Fruit fly (Drosophila melanogaster) whole organism, adult: ENCODE results near the gene Shmt.
A peak's percentile ranks its signal among the peaks of the same experiment; 100 is the strongest.

Experiments used
- CG11617 ChIP-seq: fragments of 200-800 bp; sonication (Bioruptor generic); optimal IDR thresholded peaks from 2 replicates; lab custom pipeline; 2017; ENCODE audit warnings: mild to moderate bottlenecking, missing biosample characterization, missing genetic modification reagents, missing genetic modification characterization
- CG12768 ChIP-seq: fragments of 200-800 bp; sonication (Bioruptor generic); optimal IDR thresholded peaks from 2 replicates; lab custom pipeline; 2017; ENCODE audit warnings: missing biosample characterization, missing genetic modification characterization, mild to moderate bottlenecking, moderate library complexity, missing genetic modification reagents
- CG14711 ChIP-seq: fragments of 200-800 bp; sonication (Bioruptor generic); optimal IDR thresholded peaks from 2 replicates; lab custom pipeline; 2018; ENCODE audit warnings: missing biosample characterization, mild to moderate bottlenecking, missing genetic modification characterization, moderate library complexity
- CG1620 ChIP-seq: fragments of 200-800 bp; sonication (Bioruptor generic); optimal IDR thresholded peaks from 2 replicates; lab custom pipeline; 2016; ENCODE audit warnings: missing biosample characterization, missing genetic modification characterization
- CG33017 ChIP-seq: fragments of 200-800 bp; sonication (Bioruptor generic); optimal IDR thresholded peaks from 2 replicates; lab custom pipeline; 2018; ENCODE audit warnings: missing biosample characterization, mild to moderate bottlenecking, missing genetic modification characterization, moderate library complexity
- CG5204 ChIP-seq: fragments of 200-800 bp; sonication (Bioruptor generic); optimal IDR thresholded peaks from 2 replicates; lab custom pipeline; 2016; ENCODE audit warnings: missing biosample characterization, missing genetic modification characterization
- CG7045 ChIP-seq: fragments of 200-800 bp; sonication (Bioruptor generic); optimal IDR thresholded peaks from 2 replicates; lab custom pipeline; 2017; ENCODE audit warnings: missing biosample characterization, mild to moderate bottlenecking, missing genetic modification characterization
- CG7101 ChIP-seq: fragments of 200-800 bp; sonication (Bioruptor generic); optimal IDR thresholded peaks from 2 replicates; lab custom pipeline; 2018; ENCODE audit warnings: missing biosample characterization, mild to moderate bottlenecking, missing genetic modification characterization, moderate library complexity
- Clk ChIP-seq: fragments of 200-800 bp; sonication (Bioruptor generic); optimal IDR thresholded peaks from 2 replicates; lab custom pipeline; 2017; ENCODE audit warnings: missing biosample characterization, missing genetic modification characterization
- Crg-1 ChIP-seq: fragments of 200-800 bp; sonication (Bioruptor generic); optimal IDR thresholded peaks from 2 replicates; lab custom pipeline; 2016; ENCODE audit warnings: missing biosample characterization, missing genetic modification characterization
- Hr96 ChIP-seq: fragments of 200-800 bp; sonication (Bioruptor generic); optimal IDR thresholded peaks from 2 replicates; lab custom pipeline; 2016; ENCODE audit warnings: missing biosample characterization, missing genetic modification characterization
- Mnt ChIP-seq: fragments of 200-800 bp; sonication (Bioruptor generic); optimal IDR thresholded peaks from 2 replicates; lab custom pipeline; 2016; ENCODE audit warnings: missing biosample characterization, mild to moderate bottlenecking, missing genetic modification characterization
- bab1 ChIP-seq: fragments of 200-800 bp; sonication (Bioruptor generic); optimal IDR thresholded peaks from 3 replicates; lab custom pipeline; 2019; ENCODE audit warnings: missing biosample characterization, mild to moderate bottlenecking, missing genetic modification characterization, moderate library complexity
- cic ChIP-seq: fragments of 200-800 bp; sonication (Bioruptor generic); optimal IDR thresholded peaks from 2 replicates; lab custom pipeline; 2017; ENCODE audit warnings: missing biosample characterization, mild to moderate bottlenecking, missing genetic modification characterization, moderate library complexity
- cnc ChIP-seq, 2 experiments: fragments of >200 bp; optimal IDR thresholded peaks; 2 replicates each; lab custom pipeline; 2017
- kay ChIP-seq: fragments of 200-800 bp; sonication (Bioruptor generic); peaks from one replicate; lab custom pipeline; 2016; ENCODE audit warnings: missing biosample characterization, missing genetic modification characterization, borderline replicate concordance
- ovo ChIP-seq: fragments of 200-800 bp; sonication (Bioruptor generic); optimal IDR thresholded peaks from 2 replicates; lab custom pipeline; 2016; ENCODE audit warnings: missing biosample characterization, missing genetic modification characterization
- pad ChIP-seq: fragments of 200-800 bp; sonication (Bioruptor generic); optimal IDR thresholded peaks from 3 replicates; lab custom pipeline; 2017; ENCODE audit warnings: missing biosample characterization, missing genetic modification characterization, mild to moderate bottlenecking, moderate library complexity, missing genetic modification reagents
- tj ChIP-seq: fragments of 200-800 bp; sonication (Bioruptor generic); optimal IDR thresholded peaks from 3 replicates; lab custom pipeline; 2017; ENCODE audit warnings: missing biosample characterization, mild to moderate bottlenecking, missing genetic modification characterization, moderate library complexity
- toe ChIP-seq: fragments of 200-800 bp; sonication (Bioruptor generic); optimal IDR thresholded peaks from 2 replicates; lab custom pipeline; 2016; ENCODE audit warnings: missing biosample characterization, missing genetic modification characterization

The Shmt gene

DNA sequence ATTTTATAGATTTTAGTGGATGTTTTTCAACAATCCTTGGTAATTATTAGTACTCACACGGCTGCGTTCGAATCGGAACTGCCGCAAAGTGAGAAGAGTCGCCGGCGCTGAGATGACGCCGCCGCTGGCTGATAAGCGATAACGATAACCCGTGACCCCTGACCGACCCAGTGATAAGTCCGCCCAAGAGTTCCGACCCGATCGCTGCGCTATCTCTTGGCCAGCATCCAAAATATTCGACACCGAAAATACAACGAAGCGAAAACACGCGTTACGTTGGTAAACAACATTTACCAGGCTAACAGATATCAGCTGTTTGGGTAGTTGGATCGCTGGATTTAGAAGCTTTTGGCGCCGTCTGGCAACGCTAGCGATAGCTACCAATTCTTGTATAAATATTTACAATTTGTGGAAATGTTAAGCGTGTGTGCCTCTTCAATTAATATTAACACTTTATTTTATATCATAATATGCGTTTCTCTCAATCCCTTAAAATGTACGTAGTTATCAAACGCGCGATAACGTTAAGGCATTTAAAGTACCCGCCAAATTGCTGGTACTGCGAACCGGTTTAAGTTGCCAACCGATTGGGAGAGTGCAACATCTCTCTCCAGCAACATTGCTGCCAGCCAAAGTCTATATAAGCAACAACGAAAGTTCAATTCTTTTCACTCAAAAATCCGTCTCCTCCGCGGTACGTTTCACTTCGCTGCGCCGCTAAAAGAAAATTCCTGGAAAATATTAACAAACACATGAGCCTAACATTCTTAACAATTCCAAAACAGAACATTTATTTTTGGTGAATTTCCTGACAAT, at the start of gene Shmt, which contains the start of gene CG3726:
Gene Shmt (minus strand): TSS at position 304 of the 816 bp plus-strand sequence.
Gene CG3726 (plus strand): TSS at position 604 of the 816 bp plus-strand sequence.
- TF ChIP-seq pad (GFP tag; lab: Kevin White, UChicago) (peak; percentile 20), CG1620 (GFP tag; lab: Kevin White, UChicago) (peak; percentile 40), CG7101 (tag; lab: Kevin White, UChicago) (peak; percentile 47), Clk (GFP tag; lab: Kevin White, UChicago) (no peak), CG5204 (GFP tag; lab: Kevin White, UChicago) (no peak), kay (no peak), Crg-1 (GFP tag; lab: Kevin White, UChicago) (peak; percentile 56), Mnt (GFP tag; lab: Kevin White, UChicago) (peak; percentile 21), tj (GFP tag; lab: Kevin White, UChicago) (no peak), CG33017 (tag; lab: Kevin White, UChicago) (no peak), bab1 (GFP tag; lab: Kevin White, UChicago) (peak; percentile 52), toe (no peak), cic (GFP tag; lab: Kevin White, UChicago) (peak; percentile 23)

- no peak for TF ChIP-seq CG7101 (tag; lab: Kevin White, UChicago)
- TF ChIP-seq CG11617: no peak
- peak; percentile 20 for TF ChIP-seq pad (GFP tag; lab: Kevin White, UChicago)
- no peak for TF ChIP-seq Crg-1 (GFP tag; lab: Kevin White, UChicago)
- TF ChIP-seq Mnt (GFP tag; lab: Kevin White, UChicago): no peak
- no peak for TF ChIP-seq CG5204 (GFP tag; lab: Kevin White, UChicago)
- peak; percentile 53 for TF ChIP-seq ovo (GFP tag; lab: Kevin White, UChicago)
Measured at dm6 chrX:5965517-5966397, 49.2 kb upstream of the Shmt start, which contains the start of gene Grip. TSS of gene Grip (plus strand) at chrX:5966279.

DNA sequence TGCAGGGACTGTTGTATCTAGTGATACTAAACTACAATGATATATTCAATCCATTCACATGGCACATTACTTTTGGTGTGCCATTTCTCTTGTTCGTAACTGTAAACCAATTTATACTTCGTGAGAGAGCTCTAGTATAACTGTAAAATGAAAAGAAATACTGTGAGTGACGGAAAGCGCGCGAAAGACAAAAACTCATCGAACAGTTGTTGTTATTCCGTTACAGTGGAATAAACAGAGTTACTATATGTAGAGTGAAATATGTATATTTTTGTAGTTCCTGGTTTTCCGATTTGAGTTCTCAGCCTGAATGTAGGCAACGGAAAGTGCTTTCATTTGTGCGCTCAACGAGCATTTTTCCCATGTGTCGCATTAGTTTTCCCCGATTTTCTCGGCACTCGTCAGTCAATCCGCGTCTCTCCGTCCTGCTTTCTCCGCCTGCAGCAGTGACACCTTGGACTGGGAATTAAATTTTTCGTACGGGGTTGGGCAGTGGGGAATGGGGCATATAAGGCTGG, 47.6 kb upstream of the Shmt start:
- TF ChIP-seq Crg-1 (GFP tag; lab: Kevin White, UChicago) (no peak), kay (no peak), ovo (GFP tag; lab: Kevin White, UChicago) (peak; percentile 90), CG1620 (GFP tag; lab: Kevin White, UChicago) (no peak), pad (GFP tag; lab: Kevin White, UChicago) (peak; percentile 76)

DNA sequence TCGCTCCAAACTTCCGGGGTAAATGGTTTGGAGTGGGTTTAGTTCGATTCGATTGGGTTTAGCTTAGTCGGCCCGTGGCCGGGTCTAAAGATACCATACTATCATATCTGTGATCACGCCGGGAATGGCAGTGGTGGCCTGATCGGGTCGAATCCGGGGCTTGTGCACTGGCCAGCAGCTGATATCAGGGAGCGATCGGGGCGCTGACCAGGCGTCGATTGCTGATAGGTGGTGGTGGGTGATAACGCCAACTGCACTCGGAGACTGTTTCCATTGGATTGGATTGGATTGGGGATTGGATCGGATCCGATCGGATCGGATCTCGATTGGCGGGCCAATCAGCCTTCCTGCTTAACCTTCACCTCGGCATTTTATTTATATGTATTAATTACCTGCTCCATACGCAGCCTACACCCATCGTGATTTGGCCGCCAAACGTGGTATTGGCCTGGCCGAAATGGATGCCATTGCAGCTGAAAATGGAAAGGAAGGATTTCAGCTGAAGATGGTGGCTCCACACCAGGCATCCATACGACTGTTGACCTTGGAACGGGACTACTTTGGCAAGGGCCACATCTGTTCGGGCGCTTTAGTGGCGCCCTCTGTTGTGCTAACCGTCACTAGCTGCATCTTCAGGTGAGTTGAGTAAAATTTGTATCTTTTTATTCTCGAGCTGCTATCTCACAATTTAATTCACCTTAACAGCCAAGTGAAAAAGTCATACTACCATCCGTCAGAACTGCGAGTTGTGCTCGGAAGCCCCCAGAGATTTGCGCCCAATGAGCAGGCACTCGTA, 40.2 kb upstream of the Shmt start:
- TF ChIP-seq CG12768 (GFP tag; lab: Kevin White, UChicago) (peak; percentile 7), Crg-1 (GFP tag; lab: Kevin White, UChicago) (no peak), Hr96 (GFP tag; lab: Kevin White, UChicago) (peak; percentile 38)

dm6 chrX:5955207-5955679, 38.6 kb upstream of the Shmt start, which contains the start of gene CG6067:
TSS of gene CG6067 (plus strand) at chrX:5955629.
- no peak for TF ChIP-seq tj (GFP tag; lab: Kevin White, UChicago)
- no peak for TF ChIP-seq cnc (optimal IDR thresholded peaks at IDR 0.05; lab: Kevin White, UChicago)
- no peak for TF ChIP-seq ovo (GFP tag; lab: Kevin White, UChicago)
- TF ChIP-seq Clk (GFP tag; lab: Kevin White, UChicago): no peak
- no peak for TF ChIP-seq CG7101 (tag; lab: Kevin White, UChicago)
- TF ChIP-seq toe: no peak
- no peak for TF ChIP-seq kay
- TF ChIP-seq Mnt (GFP tag; lab: Kevin White, UChicago): no peak
- TF ChIP-seq CG33017 (tag; lab: Kevin White, UChicago): no peak
- no peak for TF ChIP-seq Hr96 (GFP tag; lab: Kevin White, UChicago)
- no peak for TF ChIP-seq bab1 (GFP tag; lab: Kevin White, UChicago)
- TF ChIP-seq CG14711: no peak

- TF ChIP-seq CG14711 (no peak), CG5204 (GFP tag; lab: Kevin White, UChicago) (no peak), Crg-1 (GFP tag; lab: Kevin White, UChicago) (no peak), Mnt (GFP tag; lab: Kevin White, UChicago) (no peak), cnc (optimal IDR thresholded peaks at IDR 0.05; lab: Kevin White, UChicago) (no peak), pad (GFP tag; lab: Kevin White, UChicago) (no peak), CG33017 (tag; lab: Kevin White, UChicago) (no peak), toe (no peak), CG11617 (no peak), CG1620 (GFP tag; lab: Kevin White, UChicago) (no peak), CG7101 (tag; lab: Kevin White, UChicago) (no peak), cic (GFP tag; lab: Kevin White, UChicago) (no peak), tj (GFP tag; lab: Kevin White, UChicago) (no peak), Clk (GFP tag; lab: Kevin White, UChicago) (no peak), bab1 (GFP tag; lab: Kevin White, UChicago) (no peak), CG7045 (GFP tag; lab: Kevin White, UChicago) (no peak), CG12768 (GFP tag; lab: Kevin White, UChicago) (no peak), Hr96 (GFP tag; lab: Kevin White, UChicago) (no peak)
Measured at dm6 chrX:5952265-5952664, 35.7 kb upstream of the Shmt start, which contains the start of gene CG6048. TSS of gene CG6048 (plus strand) at chrX:5952565.
